Worm (Caenorhabditis elegans) whole organism, late embryonic: ENCODE measurements around the gene Y42A5A.3.

Experiments used
- ahr-1 ChIP-seq: sonication (generic microtip); optimal IDR thresholded peaks from 2 replicates; lab custom pipeline; 2016; ENCODE audit warnings: missing genetic modification characterization, missing compliant biosample characterization
- ama-1 ChIP-seq: fragments of 150-350 bp; optimal IDR thresholded peaks from 2 replicates; lab custom pipeline; 2014
- ceh-31 ChIP-seq: sonication (generic microtip); optimal IDR thresholded peaks from 2 replicates; lab custom pipeline; 2016; ENCODE audit warnings: missing genetic modification characterization, missing compliant biosample characterization
- ceh-45 ChIP-seq: fragments of 200-800 bp; sonication (Bioruptor generic); IDR thresholded peaks from 2 replicates; pipeline ENCODE4 v1.3.6; 2022; ENCODE audit warnings: missing genetic modification reagents, missing genetic modification characterization, missing compliant biosample characterization
- dve-1 ChIP-seq: sonication (generic microtip); optimal IDR thresholded peaks from 2 replicates; lab custom pipeline; 2017; ENCODE audit warnings: antibody characterized with exemption, mild to moderate bottlenecking, missing genetic modification characterization, missing compliant biosample characterization
- hlh-30 ChIP-seq: sonication (generic microtip); optimal IDR thresholded peaks from 2 replicates; lab custom pipeline; 2017; ENCODE audit warnings: antibody characterized with exemption, missing genetic modification characterization, missing compliant biosample characterization; ENCODE audit not compliant: insufficient read depth
- pat-9 ChIP-seq: fragments of 200-800 bp; sonication (Bioruptor generic); optimal IDR thresholded peaks from 2 replicates; lab custom pipeline; 2018; ENCODE audit warnings: mild to moderate bottlenecking, missing genetic modification characterization, moderate library complexity, missing compliant biosample characterization
- pax-1 ChIP-seq: fragments of 150-350 bp; optimal IDR thresholded peaks from 2 replicates; lab custom pipeline; 2014; ENCODE audit warnings: missing biosample characterization, missing genetic modification characterization
- pha-4 ChIP-seq: fragments of 150-350 bp; optimal IDR thresholded peaks from 2 replicates; lab custom pipeline; 2018; ENCODE audit warnings: missing biosample characterization, missing genetic modification reagents, missing genetic modification characterization
- pqm-1 ChIP-seq: sonication (generic microtip); optimal IDR thresholded peaks from 2 replicates; lab custom pipeline; 2016; ENCODE audit warnings: missing genetic modification characterization, missing compliant biosample characterization
- tbx-2 ChIP-seq: sonication (generic microtip); optimal IDR thresholded peaks from 2 replicates; lab custom pipeline; 2016; ENCODE audit warnings: missing genetic modification characterization, missing compliant biosample characterization
- unc-55 ChIP-seq: sonication (generic microtip); optimal IDR thresholded peaks from 2 replicates; lab custom pipeline; 2017; ENCODE audit warnings: missing biosample characterization, missing genetic modification reagents, missing genetic modification characterization

DNA sequence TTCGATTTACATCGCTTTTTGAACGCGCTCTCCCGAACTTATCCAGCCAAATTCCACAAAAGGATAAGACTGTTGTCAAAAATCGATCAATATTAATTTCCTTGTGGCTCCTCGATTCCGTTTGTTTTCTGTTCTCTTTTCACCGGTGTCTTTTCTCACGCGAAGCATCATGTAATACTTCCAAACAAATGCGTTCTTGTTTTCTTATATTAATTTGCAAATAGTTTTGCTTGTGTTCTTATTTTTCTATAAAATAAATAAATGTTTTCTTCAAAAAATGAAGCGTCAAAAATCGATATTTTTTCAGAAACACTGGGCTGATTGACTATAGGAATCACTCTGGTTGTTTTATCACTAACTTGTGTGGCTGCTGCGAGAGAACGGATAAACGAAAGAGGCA, 17.8 kb upstream of the Y42A5A.3 start, which contains the start of gene math-33:
- no peak for TF ChIP-seq pqm-1 (tag; lab: Kevin White, UChicago)
- TF ChIP-seq ceh-31 (tag; lab: Kevin White, UChicago), result no peak
- TF ChIP-seq ama-1 (lab: Kevin White, UChicago), result no peak
- no peak for TF ChIP-seq hlh-30 (tag; lab: Kevin White, UChicago)
- TF ChIP-seq unc-55, result no peak
- no peak for TF ChIP-seq ahr-1 (tag; lab: Kevin White, UChicago)
- TF ChIP-seq pax-1 (tag; lab: Kevin White, UChicago), result no peak
- TF ChIP-seq tbx-2 (tag; lab: Kevin White, UChicago), result no peak
- no peak for TF ChIP-seq ceh-45 (GFP tag; lab: Robert Waterston, UW)
- no peak for TF ChIP-seq pat-9
- no peak for TF ChIP-seq pha-4
- no peak for TF ChIP-seq dve-1
